Worm (Caenorhabditis elegans): ENCODE results near the gene C24H12.6.

C24H12.6 gene

DNA sequence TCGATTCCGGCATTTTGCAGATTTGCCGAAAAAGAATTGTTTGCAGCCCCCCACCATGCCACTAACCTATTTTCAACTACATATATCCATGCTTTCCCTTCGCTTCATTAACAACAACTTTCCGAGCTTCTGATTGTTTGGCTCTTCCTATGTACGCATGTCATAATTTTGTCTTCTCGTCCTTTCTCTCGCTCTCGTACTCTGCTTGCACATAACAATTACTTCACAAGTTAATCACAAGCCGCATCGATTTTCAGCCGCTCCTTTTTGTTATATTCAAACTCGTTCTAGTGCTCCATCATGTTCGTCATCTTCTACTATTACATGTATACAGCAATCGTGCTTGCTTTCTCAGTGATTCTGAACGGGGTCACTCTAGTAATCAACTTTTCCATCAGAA is 40.3 kb downstream of the C24H12.6 start, which contains the start of gene C03H5.9:
Gene C03H5.9, plus strand, starts transcription at position 301 of the 400 bp plus-strand sequence.
- TF ChIP-seq nhr-11 (tag; optimal IDR thresholded peaks at IDR 0.05) (no peak), lin-13 (GFP tag; optimal IDR thresholded peaks at IDR 0.05) (no peak), ztf-4 (tag; optimal IDR thresholded peaks at IDR 0.05) (no peak), ztf-11 (tag; optimal IDR thresholded peaks at IDR 0.05) (no peak), ama-1 (optimal IDR thresholded peaks at IDR 0.05) (no peak), Y55F3AM.14 (GFP tag; optimal IDR thresholded peaks at IDR 0.05) (no peak), egl-27 (tag; optimal IDR thresholded peaks at IDR 0.05) (no peak), nhr-129 (tag; optimal IDR thresholded peaks at IDR 0.05) (no peak), nhr-6 (tag; optimal IDR thresholded peaks at IDR 0.05) (no peak), ZK546.5 (tag; optimal IDR thresholded peaks at IDR 0.05) (no peak), unc-55 (GFP tag; optimal IDR thresholded peaks at IDR 0.05) (no peak)

DNA sequence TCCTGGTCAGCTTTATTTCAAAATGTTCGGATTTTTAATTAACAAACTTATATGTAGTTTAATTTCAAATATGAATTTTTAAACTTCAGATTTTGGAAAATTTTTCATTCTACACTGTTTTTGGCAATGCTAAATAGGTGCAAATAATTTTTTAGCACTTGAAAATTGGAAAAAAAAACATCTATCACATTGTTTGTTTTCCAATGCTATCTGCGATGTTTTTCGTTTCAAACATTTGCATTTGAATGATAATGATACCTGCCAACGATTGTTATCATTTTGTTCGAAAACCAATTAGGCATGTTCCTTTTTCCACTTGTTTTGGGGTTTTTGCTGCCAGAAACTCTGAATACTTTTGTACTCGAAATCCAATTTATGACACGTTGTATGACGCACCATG is 43.7 kb downstream of the C24H12.6 start, which contains the start of gene C03H5.4:
Gene C03H5.4, plus strand, starts transcription at position 301 of the 400 bp plus-strand sequence.
- TF ChIP-seq elt-3 (tag; optimal IDR thresholded peaks at IDR 0.05) (no peak), ztf-1 (GFP tag; conservative IDR thresholded peaks at IDR 0.05) (no peak), zag-1 (tag; optimal IDR thresholded peaks at IDR 0.05) (no peak), nhr-23 (tag; optimal IDR thresholded peaks at IDR 0.05) (no peak)

DNA sequence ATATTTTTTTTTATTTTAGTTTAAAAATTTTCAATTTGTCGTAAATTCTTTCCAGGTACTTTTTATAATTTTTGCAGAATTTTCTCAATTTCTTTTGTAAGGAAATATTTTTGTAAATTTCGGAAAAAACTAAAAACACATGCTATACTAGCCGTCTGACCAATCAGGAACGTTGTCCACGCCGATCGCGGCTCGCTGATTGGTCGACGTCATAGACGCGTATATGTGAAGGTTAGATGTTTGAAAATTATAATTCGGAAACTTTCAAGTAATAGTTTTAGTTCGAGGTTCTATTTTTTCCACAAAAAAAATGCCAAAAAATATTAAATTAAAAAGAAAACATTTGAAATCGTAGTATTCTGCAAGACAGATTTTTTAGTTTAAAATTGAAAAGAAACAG is 46.4 kb downstream of the C24H12.6 start:
- TF ChIP-seq F13H6.1 (tag; optimal IDR thresholded peaks at IDR 0.05) (no peak), ztf-1 (GFP tag; conservative IDR thresholded peaks at IDR 0.05) (no peak), lin-11 (tag; optimal IDR thresholded peaks at IDR 0.05) (no peak), unc-39 (tag; optimal IDR thresholded peaks at IDR 0.05) (no peak), elt-3 (tag; optimal IDR thresholded peaks at IDR 0.05) (no peak), nhr-6 (tag; optimal IDR thresholded peaks at IDR 0.05) (no peak), ceh-82 (tag; optimal IDR thresholded peaks at IDR 0.05) (no peak), unc-55 (GFP tag; optimal IDR thresholded peaks at IDR 0.05) (no peak), alr-1 (tag; optimal IDR thresholded peaks at IDR 0.05) (no peak)

DNA sequence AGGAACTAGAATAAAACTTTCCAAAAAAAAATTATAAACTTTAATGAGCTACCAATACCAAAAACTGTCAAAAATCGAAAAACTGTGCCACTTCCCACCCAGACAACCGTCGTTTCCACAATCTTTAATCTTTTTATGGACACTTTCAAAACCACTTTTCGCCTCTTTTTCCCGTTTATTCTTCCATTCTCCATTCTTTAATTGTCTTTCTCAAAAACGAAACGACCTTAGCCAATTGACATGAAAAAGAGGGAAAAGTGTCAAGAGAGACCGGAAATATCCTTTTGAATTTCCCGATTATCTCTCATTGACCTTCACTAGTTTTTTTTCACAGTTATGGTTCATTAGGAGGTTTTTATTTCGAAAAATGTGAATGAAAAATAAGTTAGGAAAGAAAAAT is 47.1 kb downstream of the C24H12.6 start:
- no peak for TF ChIP-seq fos-1 (tag; optimal IDR thresholded peaks at IDR 0.05)
- TF ChIP-seq peb-1 (tag; optimal IDR thresholded peaks at IDR 0.05) = no peak
- no peak for TF ChIP-seq C34F6.9 (tag; optimal IDR thresholded peaks at IDR 0.05)
- TF ChIP-seq lin-11 (tag; optimal IDR thresholded peaks at IDR 0.05) = no peak
- no peak for TF ChIP-seq nhr-6 (tag; optimal IDR thresholded peaks at IDR 0.05)
- TF ChIP-seq crh-2 (tag; optimal IDR thresholded peaks at IDR 0.05) = no peak
- no peak for TF ChIP-seq ztf-1 (GFP tag; conservative IDR thresholded peaks at IDR 0.05)
- no peak for TF ChIP-seq nhr-21 (tag; optimal IDR thresholded peaks at IDR 0.05)
- TF ChIP-seq sma-3 (GFP tag; optimal IDR thresholded peaks at IDR 0.05) = no peak
- no peak for TF ChIP-seq ceh-16 (tag; optimal IDR thresholded peaks at IDR 0.05)
- no peak for TF ChIP-seq alr-1 (tag; optimal IDR thresholded peaks at IDR 0.05)
- no peak for TF ChIP-seq R02D3.7 (tag; optimal IDR thresholded peaks at IDR 0.05)
- TF ChIP-seq sem-4 (tag; optimal IDR thresholded peaks at IDR 0.05) = no peak
- no peak for TF ChIP-seq lin-39 (tag; optimal IDR thresholded peaks at IDR 0.05)
- no peak for TF ChIP-seq mdl-1 (tag; optimal IDR thresholded peaks at IDR 0.05)
- no peak for TF ChIP-seq nhr-10 (tag; optimal IDR thresholded peaks at IDR 0.05)
- no peak for TF ChIP-seq elt-1 (tag; optimal IDR thresholded peaks at IDR 0.05)
- TF ChIP-seq lsy-2 (tag; optimal IDR thresholded peaks at IDR 0.05) = no peak

DNA sequence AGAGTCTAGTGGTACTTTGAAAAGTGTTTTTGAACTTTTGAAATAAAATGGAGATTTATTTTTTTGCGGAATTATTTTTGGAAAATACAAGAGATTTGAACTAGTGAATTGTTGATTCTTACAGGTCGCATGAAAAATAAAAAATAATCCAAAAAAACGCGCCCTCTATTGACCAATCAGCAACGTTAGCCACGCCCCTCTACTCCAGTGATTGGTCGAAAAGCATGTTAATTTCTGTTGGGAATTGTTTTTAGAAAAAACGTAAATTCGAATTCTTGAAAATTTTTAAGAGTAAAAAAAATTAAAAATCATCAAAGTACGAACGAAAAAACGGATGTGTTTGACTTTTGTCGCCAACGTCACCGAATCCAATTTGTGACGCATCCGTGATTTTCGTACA is 48.3 kb downstream of the C24H12.6 start:
- TF ChIP-seq alr-1 (tag; optimal IDR thresholded peaks at IDR 0.05) (no peak), R02D3.7 (tag; optimal IDR thresholded peaks at IDR 0.05) (no peak), nhr-10 (tag; optimal IDR thresholded peaks at IDR 0.05) (no peak), peb-1 (tag; optimal IDR thresholded peaks at IDR 0.05) (no peak)

DNA sequence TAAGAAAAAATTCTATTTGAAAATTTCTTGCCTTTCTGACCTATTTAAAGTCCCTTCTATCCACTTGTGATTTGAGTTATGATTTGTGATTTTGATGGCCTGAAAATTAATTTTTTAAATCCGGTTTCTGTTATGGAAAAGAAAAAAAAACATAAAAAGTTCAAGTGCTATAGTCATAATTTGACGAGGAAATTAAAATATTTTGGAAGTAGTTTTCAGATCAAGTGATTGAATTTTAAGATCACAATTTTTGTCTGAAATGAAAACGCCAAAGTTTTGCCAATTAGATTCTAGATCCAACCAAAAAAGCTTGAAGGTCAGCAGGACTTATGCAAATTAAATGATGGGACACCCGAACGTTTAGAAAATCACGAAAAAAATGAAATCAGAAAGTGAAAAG is 51.2 kb downstream of the C24H12.6 start, which contains the start of gene ptr-3:
Gene ptr-3, minus strand, starts transcription at position 101 of the 400 bp plus-strand sequence.
- no peak for TF ChIP-seq ztf-1 (GFP tag; conservative IDR thresholded peaks at IDR 0.05)
- TF ChIP-seq blmp-1 (tag; optimal IDR thresholded peaks at IDR 0.05; ENCODE audit: insufficient read depth) = no peak
- TF ChIP-seq crh-2 (tag; optimal IDR thresholded peaks at IDR 0.05) = no peak

Data from whole organism, L2 larva.